Worm (Caenorhabditis elegans) whole organism, L3 larva: ENCODE data around the gene mspn-1.

Experiments used
- ZK546.5 ChIP-seq: sonication (generic microtip); optimal IDR thresholded peaks from 2 replicates; lab custom pipeline; 2017; ENCODE audit warnings: missing biosample characterization, missing genetic modification characterization
- daf-12 ChIP-seq: fragments of 150-350 bp; optimal IDR thresholded peaks from 2 replicates; lab custom pipeline; 2014; ENCODE audit warnings: missing biosample characterization, missing genetic modification reagents, missing genetic modification characterization
- egl-27 ChIP-seq: sonication (generic microtip); optimal IDR thresholded peaks from 4 replicates; lab custom pipeline; 2017; ENCODE audit warnings: missing biosample characterization, missing genetic modification reagents, missing genetic modification characterization
- jun-1 ChIP-seq: fragments of 150-350 bp; optimal IDR thresholded peaks from 2 replicates; lab custom pipeline; 2014; ENCODE audit warnings: missing biosample characterization, missing genetic modification reagents, missing genetic modification characterization
- lsy-12 ChIP-seq: sonication (generic microtip); optimal IDR thresholded peaks from 2 replicates; lab custom pipeline; 2016; ENCODE audit warnings: mild to moderate bottlenecking, missing genetic modification characterization, missing compliant biosample characterization
- mdl-1 ChIP-seq: fragments of 150-350 bp; optimal IDR thresholded peaks from 2 replicates; lab custom pipeline; 2014; ENCODE audit warnings: missing biosample characterization, missing genetic modification characterization
- nhr-237 ChIP-seq: fragments of 150-350 bp; optimal IDR thresholded peaks from 2 replicates; lab custom pipeline; 2014; ENCODE audit warnings: missing biosample characterization, missing genetic modification characterization
- sea-2 ChIP-seq: fragments of 150-350 bp; sonication (generic microtip); optimal IDR thresholded peaks from 4 replicates; lab custom pipeline; 2014; ENCODE audit warnings: missing biosample characterization, missing genetic modification reagents, missing genetic modification characterization
- skn-1 ChIP-seq: fragments of 150-350 bp; optimal IDR thresholded peaks from 2 replicates; lab custom pipeline; 2014; ENCODE audit warnings: missing biosample characterization, missing genetic modification characterization

DNA sequence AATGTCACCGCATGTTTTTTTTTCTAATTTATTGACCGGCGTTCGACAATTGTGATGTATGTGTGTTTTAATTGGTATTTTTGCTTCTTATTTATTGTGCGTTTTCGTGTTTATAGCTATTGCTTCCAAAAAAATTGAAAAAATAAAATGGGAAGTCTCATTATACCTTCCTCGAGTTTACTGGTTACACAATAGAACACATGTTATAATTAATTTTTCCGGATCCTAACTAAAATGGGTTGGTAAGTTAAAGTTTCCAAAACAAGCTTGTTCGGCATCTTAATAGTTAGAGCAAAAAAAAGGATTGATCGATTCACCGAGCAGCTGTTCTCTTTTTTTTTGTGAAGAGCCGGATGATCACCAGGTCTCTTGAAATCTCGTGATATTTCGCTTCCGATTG is 22.3 kb upstream of the mspn-1 start, which contains the start of gene ttr-54:
- TF ChIP-seq skn-1 (tag; lab: Kevin White, UChicago) (no peak), mdl-1 (no peak), ZK546.5 (tag; lab: Kevin White, UChicago) (no peak), lsy-12 (tag; lab: Kevin White, UChicago) (no peak), daf-12 (tag; lab: Kevin White, UChicago) (no peak), egl-27 (tag; lab: Kevin White, UChicago) (no peak), jun-1 (tag; lab: Kevin White, UChicago) (no peak), sea-2 (no peak), nhr-237 (tag; lab: Kevin White, UChicago) (no peak)
